Fruit fly (Drosophila melanogaster): ENCODE measurements around the gene MED1.

The MED1 gene

DNA sequence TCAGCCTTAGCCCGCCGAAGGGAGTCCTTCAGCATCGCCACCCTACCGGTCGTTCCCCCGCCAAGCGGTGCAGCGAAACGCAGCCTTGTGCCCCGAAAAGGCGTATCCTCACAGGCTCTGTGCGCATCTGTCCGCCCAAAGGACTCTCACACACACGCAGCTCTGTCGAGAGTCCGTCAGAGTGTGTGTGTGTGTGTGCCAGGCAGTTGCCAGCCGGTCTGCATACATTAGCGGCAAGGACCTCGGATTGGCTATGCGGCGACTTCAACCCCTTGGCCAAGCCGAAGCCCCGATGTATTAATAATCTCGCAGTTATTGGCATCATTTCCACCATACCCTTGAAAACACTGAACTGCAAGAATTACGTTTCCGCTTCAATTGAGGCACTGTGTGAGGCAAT is 23.7 kb downstream of the MED1 start (continued):
- no peak for TF ChIP-seq D (optimal IDR thresholded peaks at IDR 0.05)
- no peak for TF ChIP-seq D (GFP tag; optimal IDR thresholded peaks at IDR 0.05)
- 0 out of 3 replicates have a peak, but pooled peaks have one; percentile 37 for TF ChIP-seq CG11560 (tag; IDR thresholded peaks at IDR 0.05)
- no peak for TF ChIP-seq CG11695 (GFP tag; IDR thresholded peaks at IDR 0.05)
- no peak for TF ChIP-seq D19A (tag; optimal IDR thresholded peaks at IDR 0.05)
- TF ChIP-seq CG2678 (tag; optimal IDR thresholded peaks at IDR 0.05): no peak
- TF ChIP-seq CG8388 (GFP tag; optimal IDR thresholded peaks at IDR 0.05): no peak
- no peak for TF ChIP-seq ab (GFP tag; optimal IDR thresholded peaks at IDR 0.05)
- peak; percentile 25 for TF ChIP-seq Ets65A (GFP tag)
- TF ChIP-seq Blimp-1 (GFP tag; optimal IDR thresholded peaks at IDR 0.05): no peak
- no peak for TF ChIP-seq klu (GFP tag; IDR thresholded peaks at IDR 0.05)
- no peak for TF ChIP-seq CG6854 (GFP tag; optimal IDR thresholded peaks at IDR 0.05)
- TF ChIP-seq ash1 (GFP tag; optimal IDR thresholded peaks at IDR 0.05): no peak
- TF ChIP-seq CG2712 (tag; optimal IDR thresholded peaks at IDR 0.05): no peak
- TF ChIP-seq CG13424 (tag; optimal IDR thresholded peaks at IDR 0.05): no peak
- no peak for TF ChIP-seq zf30C (GFP tag; optimal IDR thresholded peaks at IDR 0.05)
- TF ChIP-seq CG12104 (GFP tag; optimal IDR thresholded peaks at IDR 0.05): no peak
- no peak for TF ChIP-seq CG15514 (GFP tag; optimal IDR thresholded peaks at IDR 0.05)
- TF ChIP-seq cg (GFP tag; optimal IDR thresholded peaks at IDR 0.05): peak; percentile 64
- TF ChIP-seq CG17568 (GFP tag; optimal IDR thresholded peaks at IDR 0.05): no peak
- TF ChIP-seq HHEX (GFP tag; optimal IDR thresholded peaks at IDR 0.05): no peak
- no peak for TF ChIP-seq tup (GFP tag; optimal IDR thresholded peaks at IDR 0.05)
- TF ChIP-seq vvl (GFP tag; IDR thresholded peaks at IDR 0.05): no peak
- no peak for TF ChIP-seq CG13624 (GFP tag; optimal IDR thresholded peaks at IDR 0.05)
- no peak for TF ChIP-seq exex (tag; optimal IDR thresholded peaks at IDR 0.05)
- TF ChIP-seq hbn (GFP tag; IDR thresholded peaks at IDR 0.05; ENCODE audit: partially characterized antibody): no peak
- peak; percentile 92 for TF ChIP-seq Nf-YB (GFP tag; optimal IDR thresholded peaks at IDR 0.05)
- TF ChIP-seq oc (tag; optimal IDR thresholded peaks at IDR 0.05): no peak
- peak; percentile 91 for TF ChIP-seq Nf-YC (tag; optimal IDR thresholded peaks at IDR 0.05)
- TF ChIP-seq CG2199 (GFP tag; IDR thresholded peaks at IDR 0.05): no peak
- TF ChIP-seq Dref (GFP tag; IDR thresholded peaks at IDR 0.05): no peak
- no peak for TF ChIP-seq dati (GFP tag; IDR thresholded peaks at IDR 0.05)
- no peak for TF ChIP-seq CG2889 (GFP tag; IDR thresholded peaks at IDR 0.05)
- TF ChIP-seq Fer1 (GFP tag; optimal IDR thresholded peaks at IDR 0.05): no peak
- TF ChIP-seq Hand (GFP tag; optimal IDR thresholded peaks at IDR 0.05): no peak
- TF ChIP-seq CG6175 (GFP tag; IDR thresholded peaks at IDR 0.05): 0 out of 3 replicates have a peak, but pooled peaks have one; percentile 27
- TF ChIP-seq CG2116 (GFP tag; optimal IDR thresholded peaks at IDR 0.05): no peak
- no peak for TF ChIP-seq Xbp1 (GFP tag; optimal IDR thresholded peaks at IDR 0.05)
- peak; percentile 60 for TF ChIP-seq pros (GFP tag; optimal IDR thresholded peaks at IDR 0.05)
- no peak for TF ChIP-seq phol (tag; optimal IDR thresholded peaks at IDR 0.05)
- no peak for TF ChIP-seq pnt (GFP tag; optimal IDR thresholded peaks at IDR 0.05)
- TF ChIP-seq Dip3 (GFP tag; optimal IDR thresholded peaks at IDR 0.05): no peak
- no peak for TF ChIP-seq CG7987 (GFP tag; optimal IDR thresholded peaks at IDR 0.05)
- TF ChIP-seq B-H2 (GFP tag; optimal IDR thresholded peaks at IDR 0.05): no peak
- no peak for TF ChIP-seq Dbx (GFP tag; IDR thresholded peaks at IDR 0.05)
- no peak for TF ChIP-seq CG31224 (GFP tag; IDR thresholded peaks at IDR 0.05)
- no peak for TF ChIP-seq CG5245 (GFP tag; optimal IDR thresholded peaks at IDR 0.05)
